Worm (Caenorhabditis elegans) whole organism, late embryonic: ENCODE data around the gene irld-6.

Experiments used
- C08G9.2 ChIP-seq: sonication (generic microtip); optimal IDR thresholded peaks from 2 replicates; lab custom pipeline; 2016; ENCODE audit warnings: mild to moderate bottlenecking, missing genetic modification characterization, moderate library complexity, missing compliant biosample characterization
- C38D4.7 ChIP-seq: fragments of 200-800 bp; sonication (Bioruptor generic); optimal IDR thresholded peaks from 2 replicates; lab custom pipeline; 2018; ENCODE audit warnings: mild to moderate bottlenecking, missing genetic modification characterization, moderate library complexity, missing compliant biosample characterization
- F13H6.1 ChIP-seq: sonication (generic microtip); optimal IDR thresholded peaks from 2 replicates; lab custom pipeline; 2016; ENCODE audit warnings: missing genetic modification characterization, missing compliant biosample characterization
- K02D7.2 ChIP-seq: sonication (generic microtip); optimal IDR thresholded peaks from 2 replicates; lab custom pipeline; 2017; ENCODE audit warnings: mild to moderate bottlenecking, missing genetic modification characterization, missing compliant biosample characterization
- Y22D7AL.16 ChIP-seq: sonication (generic microtip); optimal IDR thresholded peaks from 2 replicates; lab custom pipeline; 2016; ENCODE audit warnings: missing genetic modification characterization, missing compliant biosample characterization
- ahr-1 ChIP-seq: sonication (generic microtip); optimal IDR thresholded peaks from 2 replicates; lab custom pipeline; 2016; ENCODE audit warnings: missing genetic modification characterization, missing compliant biosample characterization
- ceh-14 ChIP-seq: sonication (generic microtip); optimal IDR thresholded peaks from 2 replicates; lab custom pipeline; 2016; ENCODE audit warnings: missing genotype, missing genetic modification characterization, missing compliant biosample characterization
- ceh-22 ChIP-seq: sonication (generic microtip); optimal IDR thresholded peaks from 2 replicates; lab custom pipeline; 2017; ENCODE audit warnings: missing biosample characterization, missing genetic modification characterization
- ceh-30 ChIP-seq: fragments of 150-350 bp; optimal IDR thresholded peaks from 2 replicates; lab custom pipeline; 2014; ENCODE audit warnings: missing biosample characterization, missing genetic modification characterization
- ceh-31 ChIP-seq: sonication (generic microtip); optimal IDR thresholded peaks from 2 replicates; lab custom pipeline; 2016; ENCODE audit warnings: missing genetic modification characterization, missing compliant biosample characterization
- ceh-45 ChIP-seq: fragments of 200-800 bp; sonication (Bioruptor generic); IDR thresholded peaks from 2 replicates; pipeline ENCODE4 v1.3.6; 2022; ENCODE audit warnings: missing genetic modification reagents, missing genetic modification characterization, missing compliant biosample characterization
- ceh-6 ChIP-seq: fragments of 200-800 bp; sonication (Bioruptor generic); optimal IDR thresholded peaks from 2 replicates; lab custom pipeline; 2018; ENCODE audit warnings: mild to moderate bottlenecking, missing genetic modification characterization, missing compliant biosample characterization
- ceh-9 ChIP-seq: sonication (generic microtip); optimal IDR thresholded peaks from 2 replicates; lab custom pipeline; 2016; ENCODE audit warnings: mild to moderate bottlenecking, missing genetic modification characterization, inconsistent platforms, missing compliant biosample characterization
- che-1 ChIP-seq: sonication (generic microtip); optimal IDR thresholded peaks from 2 replicates; lab custom pipeline; 2016; ENCODE audit warnings: mild to moderate bottlenecking, missing genetic modification characterization, missing compliant biosample characterization
- elt-2 ChIP-seq: sonication (generic microtip); optimal IDR thresholded peaks from 2 replicates; lab custom pipeline; 2016; ENCODE audit warnings: missing genetic modification reagents, missing genetic modification characterization, missing compliant biosample characterization
- elt-4 ChIP-seq: sonication (generic microtip); optimal IDR thresholded peaks from 2 replicates; lab custom pipeline; 2016; ENCODE audit warnings: missing genetic modification characterization, missing compliant biosample characterization
- ets-4 ChIP-seq: sonication (generic microtip); optimal IDR thresholded peaks from 2 replicates; lab custom pipeline; 2016; ENCODE audit warnings: missing genetic modification characterization, missing compliant biosample characterization
- fkh-10 ChIP-seq: fragments of 150-350 bp; optimal IDR thresholded peaks from 2 replicates; lab custom pipeline; 2014; ENCODE audit warnings: missing biosample characterization, missing genetic modification reagents, missing genetic modification characterization
- fkh-6 ChIP-seq: sonication (generic microtip); optimal IDR thresholded peaks from 2 replicates; lab custom pipeline; 2016; ENCODE audit warnings: missing genetic modification characterization, missing compliant biosample characterization
- hlh-30 ChIP-seq: sonication (generic microtip); optimal IDR thresholded peaks from 2 replicates; lab custom pipeline; 2017; ENCODE audit warnings: antibody characterized with exemption, missing genetic modification characterization, missing compliant biosample characterization; ENCODE audit not compliant: insufficient read depth
- hlh-6 ChIP-seq: sonication (generic microtip); optimal IDR thresholded peaks from 2 replicates; lab custom pipeline; 2016; ENCODE audit warnings: missing genotype, missing genetic modification characterization, missing compliant biosample characterization
- hlh-8 ChIP-seq: sonication (generic microtip); optimal IDR thresholded peaks from 2 replicates; lab custom pipeline; 2016; ENCODE audit warnings: missing genotype, missing genetic modification characterization, missing compliant biosample characterization
- lim-6 ChIP-seq: sonication (generic microtip); optimal IDR thresholded peaks from 2 replicates; lab custom pipeline; 2016; ENCODE audit warnings: missing genetic modification characterization, missing compliant biosample characterization
- mec-3 ChIP-seq: sonication (generic microtip); optimal IDR thresholded peaks from 2 replicates; lab custom pipeline; 2016; ENCODE audit warnings: borderline replicate concordance, missing genetic modification characterization, missing compliant biosample characterization
- nhr-232 ChIP-seq: sonication (generic microtip); optimal IDR thresholded peaks from 2 replicates; lab custom pipeline; 2016; ENCODE audit warnings: missing genetic modification characterization, missing compliant biosample characterization
- npax-4 ChIP-seq: sonication (generic microtip); optimal IDR thresholded peaks from 2 replicates; lab custom pipeline; 2016; ENCODE audit warnings: missing genetic modification characterization, missing compliant biosample characterization
- odd-2 ChIP-seq: sonication (generic microtip); optimal IDR thresholded peaks from 2 replicates; lab custom pipeline; 2017; ENCODE audit warnings: antibody characterized with exemption, mild to moderate bottlenecking, missing genetic modification characterization, missing compliant biosample characterization
- pax-1 ChIP-seq: fragments of 150-350 bp; optimal IDR thresholded peaks from 2 replicates; lab custom pipeline; 2014; ENCODE audit warnings: missing biosample characterization, missing genetic modification characterization
- pha-2 ChIP-seq: sonication (generic microtip); optimal IDR thresholded peaks from 2 replicates; lab custom pipeline; 2017; ENCODE audit warnings: mild to moderate bottlenecking, missing genetic modification characterization, missing compliant biosample characterization
- pqm-1 ChIP-seq: sonication (generic microtip); optimal IDR thresholded peaks from 2 replicates; lab custom pipeline; 2016; ENCODE audit warnings: missing genetic modification characterization, missing compliant biosample characterization
- rnt-1 ChIP-seq: sonication (generic microtip); optimal IDR thresholded peaks from 2 replicates; lab custom pipeline; 2016; ENCODE audit warnings: missing genetic modification characterization, missing compliant biosample characterization
- sdc-2 ChIP-seq: sonication (generic microtip); optimal IDR thresholded peaks from 2 replicates; lab custom pipeline; 2016; ENCODE audit warnings: missing genotype, missing genetic modification characterization, missing compliant biosample characterization
- sox-2 ChIP-seq: fragments of 200-800 bp; sonication (Bioruptor generic); IDR thresholded peaks from 2 replicates; pipeline ENCODE4 v1.3.6; 2022; ENCODE audit warnings: missing genetic modification reagents, missing genetic modification characterization, missing compliant biosample characterization
- sox-4 ChIP-seq: sonication (generic microtip); optimal IDR thresholded peaks from 2 replicates; lab custom pipeline; 2017; ENCODE audit warnings: mild to moderate bottlenecking, missing genetic modification characterization, inconsistent platforms, missing compliant biosample characterization
- unc-3 ChIP-seq, 2 experiments: fragments of 200-800 bp in 1 of 2; sonication (Bioruptor generic) in 1 of 2; sonication (generic microtip) in 1 of 2; conservative IDR thresholded peaks in 1 of 2; optimal IDR thresholded peaks in 1 of 2; 2 replicates each; pipeline versions ENCODE4 v1.3.6 to Lab custom; 2016 to 2022; ENCODE audit warnings: missing compliant biosample characterization in 2 of 2, missing genetic modification characterization in 2 of 2, missing genetic modification reagents in 1 of 2

The irld-6 gene

ce11 chrV:10756698-10757097 lies at the start of gene irld-6:
TSS of gene irld-6 (minus strand) at chrV:10756798.
- TF ChIP-seq fkh-10 (GFP tag; lab: Kevin White, UChicago) = no peak
- TF ChIP-seq ceh-14 (tag; lab: Kevin White, UChicago) = no peak
- TF ChIP-seq rnt-1 = no peak
- no peak for TF ChIP-seq ceh-9 (tag; lab: Kevin White, UChicago)
- no peak for TF ChIP-seq K02D7.2 (tag; lab: Kevin White, UChicago)
- no peak for TF ChIP-seq unc-3 (GFP tag; conservative IDR thresholded peaks at IDR 0.05; lab: Robert Waterston, UW)
- TF ChIP-seq unc-3 (tag; optimal IDR thresholded peaks at IDR 0.05; lab: Kevin White, UChicago) = no peak
- TF ChIP-seq lim-6 (tag; lab: Kevin White, UChicago) = no peak
- TF ChIP-seq hlh-8 (tag; lab: Kevin White, UChicago) = no peak
- no peak for TF ChIP-seq nhr-232
- no peak for TF ChIP-seq ceh-22 (tag; lab: Kevin White, UChicago)
- no peak for TF ChIP-seq pqm-1 (tag; lab: Kevin White, UChicago)
- no peak for TF ChIP-seq sox-4
- TF ChIP-seq F13H6.1 (tag; lab: Kevin White, UChicago) = no peak
- no peak for TF ChIP-seq sox-2
- TF ChIP-seq C38D4.7 (GFP tag; lab: Kevin White, UChicago) = no peak
- no peak for TF ChIP-seq ceh-6 (GFP tag; lab: Kevin White, UChicago)
- no peak for TF ChIP-seq mec-3 (tag; lab: Kevin White, UChicago)
- no peak for TF ChIP-seq pha-2 (tag; lab: Kevin White, UChicago)
- no peak for TF ChIP-seq ahr-1 (tag; lab: Kevin White, UChicago)

ce11 chrV:10805934-10806333 lies 49.3 kb upstream of the irld-6 start, which contains the start of gene prp-38:
TSS of gene prp-38 (minus strand) at chrV:10806034.
- no peak for TF ChIP-seq mec-3 (tag; lab: Kevin White, UChicago)
- TF ChIP-seq hlh-30 = no peak
- TF ChIP-seq pax-1 (tag; lab: Kevin White, UChicago) = no peak
- TF ChIP-seq ceh-30 (tag; lab: Kevin White, UChicago) = no peak
- TF ChIP-seq C08G9.2 (tag; lab: Kevin White, UChicago) = no peak
- TF ChIP-seq sox-2 = no peak
- no peak for TF ChIP-seq ceh-31
- TF ChIP-seq elt-4 (tag; lab: Kevin White, UChicago) = no peak
- no peak for TF ChIP-seq elt-2 (tag; lab: Kevin White, UChicago)
- no peak for TF ChIP-seq ceh-6 (GFP tag; lab: Kevin White, UChicago)
- no peak for TF ChIP-seq pha-2 (tag; lab: Kevin White, UChicago)
- no peak for TF ChIP-seq ets-4 (tag; lab: Kevin White, UChicago)
- no peak for TF ChIP-seq Y22D7AL.16 (tag; lab: Kevin White, UChicago)
- TF ChIP-seq ceh-22 (tag; lab: Kevin White, UChicago) = no peak
- TF ChIP-seq ceh-45 (GFP tag; lab: Robert Waterston, UW) = no peak
- no peak for TF ChIP-seq che-1 (tag; lab: Kevin White, UChicago)

- TF ChIP-seq ceh-30 (tag; lab: Kevin White, UChicago) = no peak
- no peak for TF ChIP-seq mec-3 (tag; lab: Kevin White, UChicago)
- TF ChIP-seq rnt-1 = no peak
- TF ChIP-seq fkh-10 (GFP tag; lab: Kevin White, UChicago) = no peak
- no peak for TF ChIP-seq ceh-9 (tag; lab: Kevin White, UChicago)
- no peak for TF ChIP-seq fkh-6 (tag; lab: Kevin White, UChicago)
- TF ChIP-seq odd-2 (tag; lab: Kevin White, UChicago) = no peak
- no peak for TF ChIP-seq npax-4 (tag; lab: Kevin White, UChicago)
- no peak for TF ChIP-seq hlh-6 (tag; lab: Kevin White, UChicago)
- TF ChIP-seq sdc-2 (tag; lab: Kevin White, UChicago) = no peak
- no peak for TF ChIP-seq ceh-31
- TF ChIP-seq Y22D7AL.16 (tag; lab: Kevin White, UChicago) = no peak
- TF ChIP-seq C38D4.7 (GFP tag; lab: Kevin White, UChicago) = no peak
Observed at ce11 chrV:10804374-10804773, 47.8 kb upstream of the irld-6 start, which contains the start of gene secs-1. TSS of gene secs-1 (minus strand) at chrV:10804474.

- TF ChIP-seq che-1 (tag; lab: Kevin White, UChicago) (no peak), elt-2 (tag; lab: Kevin White, UChicago) (peak; percentile 46)
Observed at ce11 chrV:10802060-10802459, 45.5 kb upstream of the irld-6 start.
